Fruit fly (Drosophila melanogaster) whole organism, adult: Measurements from ENCODE around the gene Vm26Ab.

Experiments used
- CG11617 ChIP-seq: fragments of 200-800 bp; sonication (Bioruptor generic); optimal IDR thresholded peaks from 2 replicates; lab custom pipeline; 2017; ENCODE audit warnings: mild to moderate bottlenecking, missing biosample characterization, missing genetic modification reagents, missing genetic modification characterization
- CG12768 ChIP-seq: fragments of 200-800 bp; sonication (Bioruptor generic); optimal IDR thresholded peaks from 2 replicates; lab custom pipeline; 2017; ENCODE audit warnings: missing biosample characterization, missing genetic modification characterization, mild to moderate bottlenecking, moderate library complexity, missing genetic modification reagents
- CG14711 ChIP-seq: fragments of 200-800 bp; sonication (Bioruptor generic); optimal IDR thresholded peaks from 2 replicates; lab custom pipeline; 2018; ENCODE audit warnings: missing biosample characterization, mild to moderate bottlenecking, missing genetic modification characterization, moderate library complexity
- CG7045 ChIP-seq: fragments of 200-800 bp; sonication (Bioruptor generic); optimal IDR thresholded peaks from 2 replicates; lab custom pipeline; 2017; ENCODE audit warnings: missing biosample characterization, mild to moderate bottlenecking, missing genetic modification characterization
- CG7101 ChIP-seq: fragments of 200-800 bp; sonication (Bioruptor generic); optimal IDR thresholded peaks from 2 replicates; lab custom pipeline; 2018; ENCODE audit warnings: missing biosample characterization, mild to moderate bottlenecking, missing genetic modification characterization, moderate library complexity
- Clk ChIP-seq: fragments of 200-800 bp; sonication (Bioruptor generic); optimal IDR thresholded peaks from 2 replicates; lab custom pipeline; 2017; ENCODE audit warnings: missing biosample characterization, missing genetic modification characterization
- Hr96 ChIP-seq: fragments of 200-800 bp; sonication (Bioruptor generic); optimal IDR thresholded peaks from 2 replicates; lab custom pipeline; 2016; ENCODE audit warnings: missing biosample characterization, missing genetic modification characterization
- bab1 ChIP-seq: fragments of 200-800 bp; sonication (Bioruptor generic); optimal IDR thresholded peaks from 3 replicates; lab custom pipeline; 2019; ENCODE audit warnings: missing biosample characterization, mild to moderate bottlenecking, missing genetic modification characterization, moderate library complexity
- cic ChIP-seq: fragments of 200-800 bp; sonication (Bioruptor generic); optimal IDR thresholded peaks from 2 replicates; lab custom pipeline; 2017; ENCODE audit warnings: missing biosample characterization, mild to moderate bottlenecking, missing genetic modification characterization, moderate library complexity
- kay ChIP-seq: fragments of 200-800 bp; sonication (Bioruptor generic); peaks from one replicate; lab custom pipeline; 2016; ENCODE audit warnings: missing biosample characterization, missing genetic modification characterization, borderline replicate concordance
- ovo ChIP-seq: fragments of 200-800 bp; sonication (Bioruptor generic); optimal IDR thresholded peaks from 2 replicates; lab custom pipeline; 2016; ENCODE audit warnings: missing biosample characterization, missing genetic modification characterization
- pad ChIP-seq: fragments of 200-800 bp; sonication (Bioruptor generic); optimal IDR thresholded peaks from 3 replicates; lab custom pipeline; 2017; ENCODE audit warnings: missing biosample characterization, missing genetic modification characterization, mild to moderate bottlenecking, moderate library complexity, missing genetic modification reagents
- toe ChIP-seq: fragments of 200-800 bp; sonication (Bioruptor generic); optimal IDR thresholded peaks from 2 replicates; lab custom pipeline; 2016; ENCODE audit warnings: missing biosample characterization, missing genetic modification characterization

dm6 chr2L:5963251-5963650, 6.4 kb downstream of the Vm26Ab start:
- TF ChIP-seq cic (GFP tag; lab: Kevin White, UChicago) (no peak), kay (GFP tag; lab: Kevin White, UChicago) (no peak), Hr96 (GFP tag; lab: Kevin White, UChicago) (no peak), ovo (GFP tag; lab: Kevin White, UChicago) (no peak), CG7101 (tag; lab: Kevin White, UChicago) (no peak), pad (GFP tag; lab: Kevin White, UChicago) (no peak), CG14711 (tag; lab: Kevin White, UChicago) (no peak), CG7045 (GFP tag; lab: Kevin White, UChicago) (no peak), bab1 (GFP tag; lab: Kevin White, UChicago) (no peak), Clk (GFP tag; lab: Kevin White, UChicago) (no peak), toe (GFP tag; lab: Kevin White, UChicago) (no peak), CG11617 (GFP tag; lab: Kevin White, UChicago) (no peak), CG12768 (GFP tag; lab: Kevin White, UChicago) (no peak)
